Fruit fly (Drosophila melanogaster) whole organism, pupa: ENCODE measurements around the gene CG44325.

ENCODE experiments used
- CG13204 ChIP-seq: fragments of 200-800 bp; sonication (Bioruptor generic); optimal IDR thresholded peaks from 2 replicates; lab custom pipeline; 2018; ENCODE audit warnings: missing biosample characterization, mild to moderate bottlenecking, missing genetic modification characterization, moderate library complexity
- CG17806 ChIP-seq: fragments of 200-800 bp; sonication (Bioruptor generic); optimal IDR thresholded peaks from 2 replicates; lab custom pipeline; 2018; ENCODE audit warnings: missing biosample characterization, mild to moderate bottlenecking, missing genetic modification characterization, moderate library complexity
- CG32121 ChIP-seq: fragments of 200-800 bp; sonication (Bioruptor generic); IDR thresholded peaks from 2 replicates; pipeline ENCODE4 v1.3.6; 2022; ENCODE audit warnings: missing biosample characterization, missing genetic modification characterization
- CG8301 ChIP-seq: fragments of 200-800 bp; sonication (Bioruptor generic); optimal IDR thresholded peaks from 2 replicates; lab custom pipeline; 2018; ENCODE audit warnings: missing biosample characterization, mild to moderate bottlenecking, missing genetic modification characterization
- EcR ChIP-seq: fragments of 200-800 bp; sonication (Bioruptor generic); optimal IDR thresholded peaks from 3 replicates; lab custom pipeline; 2019; ENCODE audit warnings: missing biosample characterization, missing genetic modification characterization, mild to moderate bottlenecking, moderate library complexity, missing genetic modification reagents
- gl ChIP-seq: fragments of 200-800 bp; sonication (Bioruptor generic); optimal IDR thresholded peaks from 2 replicates; lab custom pipeline; 2018; ENCODE audit warnings: missing biosample characterization, mild to moderate bottlenecking, missing genetic modification characterization
- rn ChIP-seq: fragments of 200-800 bp; sonication (Bioruptor generic); IDR thresholded peaks from 2 replicates; pipeline ENCODE4 v1.3.6; 2022; ENCODE audit warnings: missing biosample characterization, missing genetic modification characterization

DNA sequence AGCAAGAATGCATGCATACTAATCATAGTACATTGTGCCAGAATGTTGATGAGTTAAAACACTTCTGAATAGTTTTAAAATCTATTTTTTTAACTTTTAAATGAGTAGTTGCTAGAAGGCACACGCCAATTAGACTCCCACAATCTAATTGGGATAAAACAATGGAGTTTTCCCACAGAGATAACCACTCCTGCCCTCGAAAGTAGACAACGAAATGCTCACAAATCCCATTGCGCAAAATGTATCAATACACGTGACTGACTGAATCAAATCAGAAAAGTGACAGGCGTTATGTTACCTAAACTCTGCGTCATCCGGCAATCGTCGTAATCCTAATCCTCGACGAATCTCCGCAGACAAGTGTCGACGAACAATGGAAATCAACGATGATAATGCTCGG, 39.5 kb upstream of the CG44325 start:
- TF ChIP-seq CG13204 (GFP tag; lab: Kevin White, UChicago) (no peak), CG32121 (GFP tag; lab: Robert Waterston, UW) (no peak), rn (GFP tag; lab: Robert Waterston, UW) (no peak), CG17806 (tag; lab: Kevin White, UChicago) (no peak), EcR (GFP tag; lab: Kevin White, UChicago) (no peak), gl (tag; lab: Kevin White, UChicago) (no peak), CG8301 (no peak)
